Worm (Caenorhabditis elegans) whole organism, late embryonic: ENCODE results near the gene ZC506.1.

Experiments
- ama-1 ChIP-seq: fragments of 150-350 bp; optimal IDR thresholded peaks from 2 replicates; lab custom pipeline; 2014
- ceh-24 ChIP-seq: sonication (generic microtip); optimal IDR thresholded peaks from 2 replicates; lab custom pipeline; 2016; ENCODE audit warnings: mild to moderate bottlenecking, missing genetic modification characterization, missing compliant biosample characterization
- ceh-31 ChIP-seq: sonication (generic microtip); optimal IDR thresholded peaks from 2 replicates; lab custom pipeline; 2016; ENCODE audit warnings: missing genetic modification characterization, missing compliant biosample characterization
- elt-2 ChIP-seq: sonication (generic microtip); optimal IDR thresholded peaks from 2 replicates; lab custom pipeline; 2016; ENCODE audit warnings: missing genetic modification reagents, missing genetic modification characterization, missing compliant biosample characterization
- fkh-10 ChIP-seq: fragments of 150-350 bp; optimal IDR thresholded peaks from 2 replicates; lab custom pipeline; 2014; ENCODE audit warnings: missing biosample characterization, missing genetic modification reagents, missing genetic modification characterization
- fkh-6 ChIP-seq: sonication (generic microtip); optimal IDR thresholded peaks from 2 replicates; lab custom pipeline; 2016; ENCODE audit warnings: missing genetic modification characterization, missing compliant biosample characterization
- hlh-8 ChIP-seq: sonication (generic microtip); optimal IDR thresholded peaks from 2 replicates; lab custom pipeline; 2016; ENCODE audit warnings: missing genotype, missing genetic modification characterization, missing compliant biosample characterization
- nfya-1 ChIP-seq: sonication (generic microtip); optimal IDR thresholded peaks from 2 replicates; lab custom pipeline; 2017; ENCODE audit warnings: missing genetic modification characterization, mild to moderate bottlenecking, missing compliant biosample characterization, antibody characterized with exemption, moderate library complexity
- npax-4 ChIP-seq: sonication (generic microtip); optimal IDR thresholded peaks from 2 replicates; lab custom pipeline; 2016; ENCODE audit warnings: missing genetic modification characterization, missing compliant biosample characterization
- pha-4 ChIP-seq: fragments of 150-350 bp; optimal IDR thresholded peaks from 2 replicates; lab custom pipeline; 2018; ENCODE audit warnings: missing biosample characterization, missing genetic modification reagents, missing genetic modification characterization
- rnt-1 ChIP-seq: sonication (generic microtip); optimal IDR thresholded peaks from 2 replicates; lab custom pipeline; 2016; ENCODE audit warnings: missing genetic modification characterization, missing compliant biosample characterization

DNA sequence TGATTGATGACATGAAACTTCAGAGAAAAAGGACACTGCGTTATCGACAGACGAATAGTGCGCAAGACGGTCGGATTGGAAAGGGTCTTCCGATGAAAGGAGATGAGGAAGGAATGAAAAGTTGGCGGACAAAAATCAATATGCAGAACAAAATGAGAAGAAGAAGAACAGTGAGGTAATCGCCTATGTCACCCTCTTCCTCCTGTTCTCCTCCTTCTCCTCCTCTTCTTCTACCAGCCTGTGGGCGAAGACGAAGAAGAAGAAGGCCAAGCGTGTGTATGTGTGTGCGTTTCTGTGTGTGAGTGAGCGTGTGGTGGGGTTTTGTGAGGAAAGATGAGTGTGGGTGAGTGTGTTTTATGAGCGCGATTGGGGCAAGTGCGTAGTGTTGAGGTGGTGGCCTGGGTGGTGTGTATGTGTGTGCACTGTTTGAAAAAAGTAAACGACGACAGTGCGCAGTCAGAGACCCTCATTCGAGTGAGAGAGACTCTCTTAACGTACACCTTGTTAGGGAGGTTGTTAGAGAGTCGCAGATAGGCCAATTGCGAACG lies 26.5 kb upstream of the ZC506.1 start, which contains the start of gene tsp-21:
- TF ChIP-seq ama-1 (lab: Kevin White, UChicago) (no peak), elt-2 (tag; lab: Kevin White, UChicago) (peak; percentile 81), pha-4 (tag; lab: Kevin White, UChicago) (no peak), fkh-6 (tag; lab: Kevin White, UChicago) (peak; percentile 41), fkh-10 (GFP tag; lab: Kevin White, UChicago) (no peak), npax-4 (tag; lab: Kevin White, UChicago) (no peak), ceh-31 (tag; lab: Kevin White, UChicago) (peak; percentile 68), rnt-1 (peak; percentile 90), nfya-1 (peak; percentile 79), ceh-24 (tag; lab: Kevin White, UChicago) (no peak), hlh-8 (tag; lab: Kevin White, UChicago) (peak; percentile 43)
